Fruit fly (Drosophila melanogaster) whole organism, wandering third instar larva: ENCODE measurements around the gene Sas-4.
A peak's percentile ranks its signal among the peaks of the same experiment; 100 is the strongest.

Experiments
- Abd-B ChIP-seq: fragments of >200 bp; optimal IDR thresholded peaks from 2 replicates; lab custom pipeline; 2017; ENCODE audit warnings: missing biosample characterization, missing genetic modification characterization
- Dfd ChIP-seq: fragments of >200 bp; optimal IDR thresholded peaks from 2 replicates; lab custom pipeline; 2017; ENCODE audit warnings: missing biosample characterization, missing genetic modification characterization
- GATAd ChIP-seq: sonication (Bioruptor generic); optimal IDR thresholded peaks from 2 replicates; lab custom pipeline; 2016; ENCODE audit warnings: missing biosample characterization, missing genetic modification characterization
- HLH106 ChIP-seq: fragments of 200-800 bp; optimal IDR thresholded peaks from 3 replicates; lab custom pipeline; 2019; ENCODE audit warnings: missing biosample characterization, mild to moderate bottlenecking, missing genetic modification characterization, moderate library complexity
- Myc ChIP-seq: fragments of >200 bp; optimal IDR thresholded peaks from 2 replicates; lab custom pipeline; 2017
- Sp1 ChIP-seq: fragments of 200-800 bp; sonication (Bioruptor generic); optimal IDR thresholded peaks from 3 replicates; lab custom pipeline; 2019; ENCODE audit warnings: missing biosample characterization, mild to moderate bottlenecking, missing genetic modification characterization, moderate library complexity
- ey ChIP-seq: fragments of 200-800 bp; sonication (Bioruptor generic); optimal IDR thresholded peaks from 2 replicates; lab custom pipeline; 2016; ENCODE audit warnings: missing biosample characterization, missing genetic modification characterization
- fru ChIP-seq: fragments of 200-800 bp; sonication (Bioruptor generic); optimal IDR thresholded peaks from 3 replicates; lab custom pipeline; 2016; ENCODE audit warnings: missing biosample characterization, mild to moderate bottlenecking, missing genetic modification characterization
- lola ChIP-seq: fragments of >200 bp; optimal IDR thresholded peaks from 2 replicates; lab custom pipeline; 2017; ENCODE audit warnings: missing biosample characterization, missing genetic modification characterization
- pan ChIP-seq: fragments of >200 bp; optimal IDR thresholded peaks from 2 replicates; lab custom pipeline; 2017
- psq ChIP-seq: fragments of 200-800 bp; sonication (Bioruptor generic); optimal IDR thresholded peaks from 3 replicates; lab custom pipeline; 2017; ENCODE audit warnings: missing biosample characterization, mild to moderate bottlenecking, missing genetic modification characterization, moderate library complexity
- sv ChIP-seq: fragments of 200-800 bp; sonication (Bioruptor generic); optimal IDR thresholded peaks from 3 replicates; lab custom pipeline; 2016; ENCODE audit warnings: missing biosample characterization, missing genetic modification characterization
- tai ChIP-seq: sonication (Bioruptor generic); optimal IDR thresholded peaks from 2 replicates; lab custom pipeline; 2016; ENCODE audit warnings: missing biosample characterization, missing genetic modification characterization

- TF ChIP-seq sv (GFP tag; lab: Kevin White, UChicago) (no peak), Myc (lab: Kevin White, UChicago) (no peak), tai (no peak), fru (GFP tag; lab: Kevin White, UChicago) (no peak), Abd-B (no peak), GATAd (GFP tag; lab: Kevin White, UChicago) (no peak), pan (no peak), lola (GFP tag; lab: Kevin White, UChicago) (no peak), Sp1 (GFP tag; lab: Kevin White, UChicago) (no peak), HLH106 (tag; lab: Kevin White, UChicago) (no peak), ey (GFP tag; lab: Kevin White, UChicago) (no peak), psq (peak; percentile 23), Dfd (GFP tag; lab: Kevin White, UChicago) (peak; percentile 23)
These were observed 48.0 kb upstream of the Sas-4 start for dm6 chr3R:7102853-7103833.
